Fruit fly (Drosophila melanogaster) whole organism, prepupa: ENCODE measurements around the gene FucTA.

Experiments used
- Blimp-1 ChIP-seq: fragments of 200-800 bp; sonication (Bioruptor generic); optimal IDR thresholded peaks from 3 replicates; lab custom pipeline; 2017; ENCODE audit warnings: missing biosample characterization, missing genetic modification characterization, mild to moderate bottlenecking, moderate library complexity, missing genetic modification reagents
- CG10631 ChIP-seq: fragments of 200-800 bp; sonication (Bioruptor generic); optimal IDR thresholded peaks from 2 replicates; lab custom pipeline; 2016; ENCODE audit warnings: missing biosample characterization, missing genetic modification characterization
- CG11294 ChIP-seq: fragments of 200-800 bp; sonication (Bioruptor generic); IDR thresholded peaks from 2 replicates; pipeline ENCODE4 v1.3.6; 2022; ENCODE audit warnings: missing biosample characterization, missing genetic modification characterization
- CG11762 ChIP-seq: fragments of 200-800 bp; sonication (Bioruptor generic); optimal IDR thresholded peaks from 3 replicates; lab custom pipeline; 2016; ENCODE audit warnings: missing biosample characterization, missing genetic modification characterization; ENCODE audit not compliant: insufficient read depth
- CG11902 ChIP-seq: fragments of 200-800 bp; sonication (Bioruptor generic); optimal IDR thresholded peaks from 3 replicates; lab custom pipeline; 2016; ENCODE audit warnings: missing biosample characterization, missing genetic modification characterization
- CG15336 ChIP-seq: fragments of 200-800 bp; sonication (Bioruptor generic); IDR thresholded peaks from 2 replicates; pipeline ENCODE4 v1.3.6; 2022; ENCODE audit warnings: missing biosample characterization, missing genetic modification characterization
- CG16779 ChIP-seq: fragments of 200-800 bp; sonication (Bioruptor generic); optimal IDR thresholded peaks from 3 replicates; lab custom pipeline; 2017; ENCODE audit warnings: missing biosample characterization, mild to moderate bottlenecking, missing genetic modification characterization
- CG3032 ChIP-seq: fragments of 200-800 bp; optimal IDR thresholded peaks from 2 replicates; lab custom pipeline; 2019; ENCODE audit warnings: missing biosample characterization, mild to moderate bottlenecking, missing genetic modification characterization, moderate library complexity
- CG31627 ChIP-seq: fragments of 200-800 bp; sonication (Bioruptor generic); optimal IDR thresholded peaks from 3 replicates; lab custom pipeline; 2016; ENCODE audit warnings: missing biosample characterization, missing genetic modification characterization
- CG32006 ChIP-seq: fragments of 200-800 bp; sonication (Bioruptor generic); optimal IDR thresholded peaks from 3 replicates; lab custom pipeline; 2017; ENCODE audit warnings: missing biosample characterization, mild to moderate bottlenecking, missing genetic modification characterization
- CG4318 ChIP-seq: fragments of 200-800 bp; sonication (Bioruptor generic); optimal IDR thresholded peaks from 3 replicates; lab custom pipeline; 2017; ENCODE audit warnings: missing biosample characterization, mild to moderate bottlenecking, missing genetic modification characterization
- CG6163 ChIP-seq: fragments of 200-800 bp; sonication (Bioruptor generic); IDR thresholded peaks from 3 replicates; pipeline ENCODE4 v1.3.6; 2022; ENCODE audit warnings: missing biosample characterization, missing genetic modification characterization
- CG6792 ChIP-seq: fragments of 200-800 bp; sonication (Bioruptor generic); optimal IDR thresholded peaks from 3 replicates; lab custom pipeline; 2016; ENCODE audit warnings: missing biosample characterization, missing genetic modification characterization
- CG7368 ChIP-seq: fragments of 200-800 bp; sonication (Bioruptor generic); optimal IDR thresholded peaks from 3 replicates; lab custom pipeline; 2016; ENCODE audit warnings: missing biosample characterization, missing genetic modification characterization
- CG8119 ChIP-seq: fragments of 200-800 bp; sonication (Bioruptor generic); IDR thresholded peaks from 3 replicates; pipeline ENCODE4 v1.3.6; 2022; ENCODE audit warnings: missing biosample characterization, missing genetic modification characterization
- CG8632 ChIP-seq: fragments of 200-800 bp; sonication (Bioruptor generic); optimal IDR thresholded peaks from 3 replicates; lab custom pipeline; 2016; ENCODE audit warnings: missing biosample characterization, missing genetic modification characterization
- Eip75B ChIP-seq: fragments of 200-800 bp; sonication (Bioruptor generic); optimal IDR thresholded peaks from 3 replicates; lab custom pipeline; 2016; ENCODE audit warnings: missing biosample characterization, missing genetic modification characterization
- Eip78C ChIP-seq: fragments of 200-800 bp; sonication (Bioruptor generic); peaks from one replicate; lab custom pipeline; 2016; ENCODE audit warnings: missing biosample characterization, missing genetic modification characterization
- Ets21C ChIP-seq: fragments of 200-800 bp; sonication (Bioruptor generic); optimal IDR thresholded peaks from 3 replicates; lab custom pipeline; 2016; ENCODE audit warnings: missing biosample characterization, missing genetic modification characterization
- Ets96B ChIP-seq: fragments of 200-800 bp; optimal IDR thresholded peaks from 2 replicates; lab custom pipeline; 2019; ENCODE audit warnings: missing biosample characterization, mild to moderate bottlenecking, missing genetic modification characterization, moderate library complexity
- Hr39 ChIP-seq: fragments of 200-800 bp; sonication (Bioruptor generic); optimal IDR thresholded peaks from 2 replicates; lab custom pipeline; 2016; ENCODE audit warnings: missing biosample characterization, missing genetic modification characterization
- Hr4 ChIP-seq: fragments of 200-800 bp; sonication (Bioruptor generic); optimal IDR thresholded peaks from 3 replicates; lab custom pipeline; 2016; ENCODE audit warnings: missing biosample characterization, missing genetic modification characterization
- Lpt ChIP-seq: fragments of 200-800 bp; sonication (Bioruptor generic); optimal IDR thresholded peaks from 3 replicates; lab custom pipeline; 2016; ENCODE audit warnings: missing biosample characterization, missing genetic modification characterization
- Met ChIP-seq: fragments of 200-800 bp; sonication (Bioruptor generic); optimal IDR thresholded peaks from 3 replicates; lab custom pipeline; 2016; ENCODE audit warnings: missing biosample characterization, missing genetic modification characterization
- Smox ChIP-seq: fragments of 200-800 bp; sonication (Bioruptor generic); optimal IDR thresholded peaks from 3 replicates; lab custom pipeline; 2016; ENCODE audit warnings: missing biosample characterization, missing genetic modification characterization
- Sox14 ChIP-seq: fragments of 200-800 bp; sonication (Bioruptor generic); optimal IDR thresholded peaks from 3 replicates; lab custom pipeline; 2016; ENCODE audit warnings: missing biosample characterization, missing genetic modification characterization
- achi ChIP-seq: fragments of 200-800 bp; sonication (Bioruptor generic); optimal IDR thresholded peaks from 3 replicates; lab custom pipeline; 2016; ENCODE audit warnings: missing biosample characterization, missing genetic modification characterization
- acj6 ChIP-seq: fragments of 200-800 bp; sonication (Bioruptor generic); optimal IDR thresholded peaks from 3 replicates; lab custom pipeline; 2016; ENCODE audit warnings: missing biosample characterization, missing genetic modification characterization
- dac ChIP-seq: fragments of 200-800 bp; sonication (Bioruptor generic); optimal IDR thresholded peaks from 2 replicates; lab custom pipeline; 2017; ENCODE audit warnings: missing biosample characterization, mild to moderate bottlenecking, missing genetic modification characterization
- esn ChIP-seq: fragments of 200-800 bp; sonication (Bioruptor generic); optimal IDR thresholded peaks from 2 replicates; lab custom pipeline; 2016; ENCODE audit warnings: missing biosample characterization, mild to moderate bottlenecking, missing genetic modification characterization, moderate library complexity
- fd59A ChIP-seq: fragments of 200-800 bp; sonication (Bioruptor generic); optimal IDR thresholded peaks from 2 replicates; lab custom pipeline; 2017; ENCODE audit warnings: missing biosample characterization, mild to moderate bottlenecking, missing genetic modification characterization, missing genetic modification reagents
- fkh ChIP-seq: fragments of 200-800 bp; sonication (Bioruptor generic); optimal IDR thresholded peaks from 3 replicates; lab custom pipeline; 2017; ENCODE audit warnings: missing biosample characterization, mild to moderate bottlenecking, missing genetic modification characterization, moderate library complexity
- lz ChIP-seq: fragments of 200-800 bp; sonication (Bioruptor generic); optimal IDR thresholded peaks from 3 replicates; lab custom pipeline; 2016; ENCODE audit warnings: missing biosample characterization, missing genetic modification characterization
- net ChIP-seq: fragments of 200-800 bp; sonication (Bioruptor generic); optimal IDR thresholded peaks from 3 replicates; lab custom pipeline; 2016; ENCODE audit warnings: missing biosample characterization, missing genetic modification characterization
- salr ChIP-seq, 2 experiments: fragments of 200-800 bp; sonication (Bioruptor generic); optimal IDR thresholded peaks; 3 replicates each; lab custom pipeline; 2016 to 2018; ENCODE audit warnings: missing biosample characterization in 2 of 2, missing genetic modification characterization in 2 of 2, mild to moderate bottlenecking in 1 of 2
- spab ChIP-seq: fragments of 200-800 bp; sonication (Bioruptor generic); optimal IDR thresholded peaks from 2 replicates; lab custom pipeline; 2017; ENCODE audit warnings: missing biosample characterization, mild to moderate bottlenecking, missing genetic modification characterization, missing genetic modification reagents
- svp ChIP-seq: fragments of 200-800 bp; sonication (Bioruptor generic); peaks from one replicate; lab custom pipeline; 2016; ENCODE audit warnings: missing biosample characterization, missing genetic modification characterization
- topi ChIP-seq: fragments of 200-800 bp; sonication (Bioruptor generic); optimal IDR thresholded peaks from 3 replicates; lab custom pipeline; 2016; ENCODE audit warnings: missing biosample characterization, missing genetic modification characterization

Gene FucTA

DNA sequence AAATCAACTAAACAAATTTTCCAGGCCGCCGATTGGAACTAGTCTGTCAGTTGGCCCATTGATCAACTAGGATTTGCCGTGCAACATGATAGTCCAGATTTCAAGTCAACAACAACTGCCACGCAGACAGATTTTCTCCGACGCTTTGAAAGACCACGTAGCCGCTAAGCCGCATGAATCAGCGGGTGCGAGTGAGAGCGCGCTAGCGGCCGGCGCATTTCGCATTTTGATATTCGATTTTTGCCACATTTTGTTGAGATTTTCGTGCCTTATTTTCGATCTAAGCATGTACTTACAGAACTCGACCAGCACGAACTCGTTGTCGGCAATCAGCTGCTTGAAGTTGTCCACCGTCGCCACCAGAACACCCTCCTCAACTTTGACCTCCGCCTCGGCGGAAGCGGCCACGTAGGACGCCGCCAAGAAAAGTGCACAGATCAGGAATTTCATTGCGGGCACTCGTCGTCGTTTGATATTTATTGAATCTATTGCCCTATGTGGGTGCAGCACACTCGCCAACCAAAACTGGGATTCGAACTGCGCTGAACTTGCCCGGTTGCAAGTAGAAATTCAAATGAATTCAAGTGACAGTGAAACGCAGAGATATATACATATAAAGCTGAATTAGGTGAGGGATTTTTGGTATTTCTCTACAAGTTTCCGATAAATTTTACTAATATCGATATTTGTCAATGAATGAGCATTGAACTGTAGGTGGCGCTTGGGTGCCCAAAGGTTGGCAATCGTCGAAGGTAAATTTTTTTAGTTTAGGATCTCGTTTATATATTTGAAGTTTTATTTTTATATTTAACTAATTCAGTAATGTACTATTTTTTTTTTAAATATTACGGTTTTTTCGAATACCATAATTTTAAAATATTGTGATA lies 4.7 kb upstream of the FucTA start, which contains the start of gene Pdi (continued):
- peak; percentile 9 for TF ChIP-seq Blimp-1
- peak; percentile 40; the same call in 2 of the 3 replicates for TF ChIP-seq CG6163 (GFP tag; lab: Robert Waterston, UW)
- peak; percentile 12; the same call in 1 of the 2 replicates for TF ChIP-seq CG15336 (GFP tag; lab: Robert Waterston, UW)
- no peak for TF ChIP-seq acj6 (GFP tag; lab: Kevin White, UChicago)
- TF ChIP-seq CG10631 (GFP tag; lab: Kevin White, UChicago) = no peak
- no peak for TF ChIP-seq Hr39 (GFP tag; lab: Kevin White, UChicago)
- TF ChIP-seq Ets21C (GFP tag; lab: Kevin White, UChicago) = no peak
- TF ChIP-seq esn (GFP tag; lab: Kevin White, UChicago) = peak; percentile 35
- TF ChIP-seq spab (GFP tag; lab: Kevin White, UChicago) = no peak
- TF ChIP-seq net (GFP tag; lab: Kevin White, UChicago) = peak; percentile 15
- TF ChIP-seq Sox14 (GFP tag; lab: Kevin White, UChicago) = no peak
- no peak for TF ChIP-seq Smox (GFP tag; lab: Kevin White, UChicago)
- TF ChIP-seq Ets96B (tag; lab: Kevin White, UChicago) = no peak
- peak; percentile 53 for TF ChIP-seq topi
- no peak for TF ChIP-seq CG11902 (GFP tag; lab: Kevin White, UChicago)
- TF ChIP-seq CG4318 (GFP tag; lab: Kevin White, UChicago) = no peak
- no peak for TF ChIP-seq salr (GFP tag; optimal IDR thresholded peaks at IDR 0.05; lab: Kevin White, UChicago)
- TF ChIP-seq fkh = no peak
- TF ChIP-seq Met (GFP tag; lab: Kevin White, UChicago) = no peak
- TF ChIP-seq CG32006 (GFP tag; lab: Kevin White, UChicago) = no peak
- TF ChIP-seq CG16779 = peak; percentile 23
- TF ChIP-seq CG8632 (GFP tag; lab: Kevin White, UChicago) = no peak
- TF ChIP-seq Eip75B (GFP tag; lab: Kevin White, UChicago) = peak; percentile 29
- no peak for TF ChIP-seq fd59A (GFP tag; lab: Kevin White, UChicago)
- no peak for TF ChIP-seq CG7368 (GFP tag; lab: Kevin White, UChicago)
- peak; percentile 16 for TF ChIP-seq lz (GFP tag; lab: Kevin White, UChicago)
- TF ChIP-seq CG6792 (GFP tag; lab: Kevin White, UChicago) = no peak
- no peak for TF ChIP-seq CG31627 (GFP tag; lab: Kevin White, UChicago)
- peak; percentile 23 for TF ChIP-seq achi (GFP tag; lab: Kevin White, UChicago)
- TF ChIP-seq CG11294 (GFP tag; lab: Robert Waterston, UW) = no peak
- no peak for TF ChIP-seq Hr4
- no peak for TF ChIP-seq CG11762
- no peak for TF ChIP-seq Lpt (GFP tag; lab: Kevin White, UChicago)
- no peak for TF ChIP-seq CG8119 (GFP tag; lab: Robert Waterston, UW)
- TF ChIP-seq dac (GFP tag; lab: Kevin White, UChicago) = no peak
- peak; percentile 82 for TF ChIP-seq svp (GFP tag; lab: Kevin White, UChicago)
- peak; percentile 20 for TF ChIP-seq CG3032

dm6 chr3L:15143108-15143507 lies 3.8 kb upstream of the FucTA start:
- TF ChIP-seq CG15336 (GFP tag; lab: Robert Waterston, UW) (no peak), Sox14 (GFP tag; lab: Kevin White, UChicago) (no peak), Smox (GFP tag; lab: Kevin White, UChicago) (no peak), Eip78C (GFP tag; lab: Kevin White, UChicago) (peak; percentile 23), salr (GFP tag; optimal IDR thresholded peaks at IDR 0.05; lab: Kevin White, UChicago) (no peak)
